Worm (Caenorhabditis elegans) whole organism, L4/young adult: ENCODE measurements around the gene C47E12.12.

Experiments
- W03F9.2 ChIP-seq: fragments of 150-350 bp; optimal IDR thresholded peaks from 2 replicates; lab custom pipeline; 2014; ENCODE audit warnings: missing biosample characterization, missing genetic modification characterization
- dao-5 ChIP-seq: sonication (generic microtip); optimal IDR thresholded peaks from 2 replicates; lab custom pipeline; 2016; ENCODE audit warnings: missing genotype, missing genetic modification characterization, moderate library complexity, missing compliant biosample characterization
- him-1 ChIP-seq: sonication (generic microtip); optimal IDR thresholded peaks from 2 replicates; lab custom pipeline; 2016; ENCODE audit warnings: missing genotype, missing genetic modification reagents, missing genetic modification characterization, missing compliant biosample characterization

- no peak for TF ChIP-seq W03F9.2 (tag; lab: Kevin White, UChicago)
- TF ChIP-seq dao-5 (tag; lab: Kevin White, UChicago), result no peak
- no peak for TF ChIP-seq him-1 (tag; lab: Kevin White, UChicago)
Measured at ce11 chrIV:9982895-9983294, 10.4 kb upstream of the C47E12.12 start, which contains the start of gene mam-2.
